Fruit fly (Drosophila melanogaster) whole organism, prepupa: ENCODE measurements around the gene Hs2st.

ENCODE experiments used
- Blimp-1 ChIP-seq: fragments of 200-800 bp; sonication (Bioruptor generic); optimal IDR thresholded peaks from 3 replicates; lab custom pipeline; 2017; ENCODE audit warnings: missing biosample characterization, missing genetic modification characterization, mild to moderate bottlenecking, moderate library complexity, missing genetic modification reagents
- CG10631 ChIP-seq: fragments of 200-800 bp; sonication (Bioruptor generic); optimal IDR thresholded peaks from 2 replicates; lab custom pipeline; 2016; ENCODE audit warnings: missing biosample characterization, missing genetic modification characterization
- CG31627 ChIP-seq: fragments of 200-800 bp; sonication (Bioruptor generic); optimal IDR thresholded peaks from 3 replicates; lab custom pipeline; 2016; ENCODE audit warnings: missing biosample characterization, missing genetic modification characterization
- CG34406 ChIP-seq: fragments of 200-800 bp; sonication (Bioruptor generic); optimal IDR thresholded peaks from 3 replicates; lab custom pipeline; 2016; ENCODE audit warnings: missing biosample characterization, missing genetic modification characterization
- CG6854 ChIP-seq: fragments of 200-800 bp; sonication (Bioruptor generic); optimal IDR thresholded peaks from 2 replicates; lab custom pipeline; 2017; ENCODE audit warnings: missing biosample characterization, mild to moderate bottlenecking, missing genetic modification characterization
- CG9139 ChIP-seq: fragments of 200-800 bp; sonication (Bioruptor generic); optimal IDR thresholded peaks from 3 replicates; lab custom pipeline; 2017; ENCODE audit warnings: missing biosample characterization, mild to moderate bottlenecking, missing genetic modification characterization
- Ets21C ChIP-seq: fragments of 200-800 bp; sonication (Bioruptor generic); optimal IDR thresholded peaks from 3 replicates; lab custom pipeline; 2016; ENCODE audit warnings: missing biosample characterization, missing genetic modification characterization
- Gug ChIP-seq: fragments of 200-800 bp; sonication (Bioruptor generic); IDR thresholded peaks from 2 replicates; pipeline ENCODE4 v1.3.6; 2022; ENCODE audit warnings: missing biosample characterization, missing genetic modification characterization
- Lpt ChIP-seq: fragments of 200-800 bp; sonication (Bioruptor generic); optimal IDR thresholded peaks from 3 replicates; lab custom pipeline; 2016; ENCODE audit warnings: missing biosample characterization, missing genetic modification characterization
- lz ChIP-seq: fragments of 200-800 bp; sonication (Bioruptor generic); optimal IDR thresholded peaks from 3 replicates; lab custom pipeline; 2016; ENCODE audit warnings: missing biosample characterization, missing genetic modification characterization
- vri ChIP-seq: fragments of 200-800 bp; sonication (Bioruptor generic); optimal IDR thresholded peaks from 3 replicates; lab custom pipeline; 2016; ENCODE audit warnings: missing biosample characterization, mild to moderate bottlenecking, missing genetic modification characterization

- TF ChIP-seq lz (GFP tag; lab: Kevin White, UChicago) (no peak), CG9139 (GFP tag; lab: Kevin White, UChicago) (no peak), Gug (GFP tag; lab: Robert Waterston, UW) (no peak), CG34406 (GFP tag; lab: Kevin White, UChicago) (no peak), CG6854 (GFP tag; lab: Kevin White, UChicago) (no peak), Lpt (no peak), Ets21C (GFP tag; lab: Kevin White, UChicago) (no peak), CG31627 (GFP tag; lab: Kevin White, UChicago) (no peak), Blimp-1 (GFP tag; lab: Kevin White, UChicago) (no peak), CG10631 (GFP tag; lab: Kevin White, UChicago) (no peak), vri (GFP tag; lab: Kevin White, UChicago) (no peak)
Observed at dm6 chr2L:19440285-19440684, 4.3 kb downstream of the Hs2st start.
